Worm (Caenorhabditis elegans): ENCODE data around the gene B0281.6.

The B0281.6 gene

DNA sequence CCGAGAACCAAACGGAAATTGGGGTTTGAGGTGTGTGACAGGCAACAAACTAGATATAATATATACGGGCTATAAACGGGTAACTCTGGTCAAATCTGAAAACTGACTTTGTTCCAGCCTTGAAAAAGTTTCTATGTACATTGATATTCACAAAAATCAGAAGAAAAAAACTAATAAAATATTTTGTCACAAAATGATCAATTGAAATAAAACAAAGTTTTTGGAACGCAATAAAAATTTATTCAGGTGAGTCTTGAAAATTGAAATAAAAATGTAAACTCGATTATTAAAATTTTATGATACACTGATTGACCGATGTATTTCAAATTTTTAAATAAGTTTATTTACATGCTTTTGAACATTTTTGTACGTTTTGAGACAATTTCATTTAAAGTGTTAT, at the start of gene B0281.6:
Gene B0281.6 (minus strand): TSS at position 101 of the 400 bp plus-strand sequence.
- TF ChIP-seq aly-2 (tag; optimal IDR thresholded peaks at IDR 0.05): no peak
- no peak for TF ChIP-seq ztf-11 (tag; optimal IDR thresholded peaks at IDR 0.05)
- TF ChIP-seq zag-1 (tag; optimal IDR thresholded peaks at IDR 0.05): no peak
- no peak for TF ChIP-seq skn-1 (tag; optimal IDR thresholded peaks at IDR 0.05)
- TF ChIP-seq mdl-1 (tag; optimal IDR thresholded peaks at IDR 0.05): no peak

DNA sequence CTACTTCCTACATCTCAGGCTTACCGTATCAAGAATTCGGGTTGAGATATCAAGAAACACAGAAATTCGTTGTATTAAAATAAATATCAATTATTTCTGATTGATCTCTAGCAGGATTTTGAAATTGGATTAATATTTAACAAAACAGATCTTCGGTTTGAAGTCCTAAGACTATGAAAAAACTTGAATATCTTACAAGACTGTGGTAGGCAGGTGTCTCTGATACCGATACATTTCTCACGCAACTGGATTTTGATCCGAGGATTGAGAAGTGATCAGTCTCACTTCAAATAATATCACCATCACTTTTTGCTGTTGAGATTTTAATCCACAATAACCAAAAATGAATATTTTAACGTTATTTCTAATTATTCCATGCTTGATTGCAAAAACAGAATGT, 44.4 kb upstream of the B0281.6 start, which contains the start of gene F43C11.4:
Gene F43C11.4 (plus strand): TSS at position 301 of the 400 bp plus-strand sequence.
- no peak for TF ChIP-seq lin-39 (tag; optimal IDR thresholded peaks at IDR 0.05)
- TF ChIP-seq egl-27 (tag; optimal IDR thresholded peaks at IDR 0.05): no peak
- TF ChIP-seq elt-2 (tag; optimal IDR thresholded peaks at IDR 0.05): no peak
- no peak for TF ChIP-seq nhr-67 (tag; optimal IDR thresholded peaks at IDR 0.05)

DNA sequence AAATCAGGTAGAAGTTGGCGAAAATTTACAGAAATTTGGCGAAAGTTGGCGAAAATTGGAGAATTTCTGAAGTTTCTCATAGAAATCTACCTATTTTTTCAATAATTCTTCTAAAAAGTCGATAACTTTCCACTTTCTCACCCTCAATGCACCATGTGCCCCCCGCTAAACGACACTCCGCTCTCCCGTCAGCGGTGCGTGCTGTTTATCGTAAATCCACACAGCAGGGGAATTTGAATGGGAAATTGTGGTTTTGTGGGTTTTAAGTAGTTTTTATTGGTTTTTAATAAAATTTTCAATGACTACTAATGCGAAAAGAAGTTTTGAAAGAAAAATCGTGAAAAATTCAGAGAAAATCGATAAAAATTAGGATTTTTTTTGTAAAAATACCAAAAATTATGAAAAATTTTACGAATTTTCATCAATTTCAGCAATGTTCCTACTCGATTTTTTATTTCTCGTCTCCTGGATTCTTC, 39.8 kb upstream of the B0281.6 start, which contains the start of gene F43C11.6:
Gene F43C11.6 (plus strand): TSS at position 426 of the 476 bp plus-strand sequence.
- no peak for TF ChIP-seq ceh-9 (tag; optimal IDR thresholded peaks at IDR 0.05)
- peak; percentile 51 for TF ChIP-seq nfya-1 (tag; optimal IDR thresholded peaks at IDR 0.05; ENCODE audit: insufficient read depth)
- peak; percentile 21 for TF ChIP-seq elt-2 (tag; optimal IDR thresholded peaks at IDR 0.05)
- TF ChIP-seq lin-15B (tag; optimal IDR thresholded peaks at IDR 0.05): peak; percentile 63
- peak; percentile 9 for TF ChIP-seq nhr-23 (tag; optimal IDR thresholded peaks at IDR 0.05)
- TF ChIP-seq sea-2 (GFP tag; optimal IDR thresholded peaks at IDR 0.05): no peak
- TF ChIP-seq egl-5 (tag; optimal IDR thresholded peaks at IDR 0.05): peak; percentile 21
- no peak for TF ChIP-seq lsy-12 (tag; optimal IDR thresholded peaks at IDR 0.05)
- TF ChIP-seq hmg-11 (tag; optimal IDR thresholded peaks at IDR 0.05): no peak
- peak; percentile 87 for TF ChIP-seq R02D3.7 (tag; optimal IDR thresholded peaks at IDR 0.05)
- no peak for TF ChIP-seq unc-62 (GFP tag; optimal IDR thresholded peaks at IDR 0.05)
- no peak for TF ChIP-seq ZK546.5 (tag; optimal IDR thresholded peaks at IDR 0.05)
- TF ChIP-seq lin-39 (tag; optimal IDR thresholded peaks at IDR 0.05): peak; percentile 37
- peak; percentile 59 for TF ChIP-seq pha-4 (tag; optimal IDR thresholded peaks at IDR 0.05)
- no peak for TF ChIP-seq fkh-2 (tag; optimal IDR thresholded peaks at IDR 0.05)
- no peak for TF ChIP-seq eor-1 (tag; optimal IDR thresholded peaks at IDR 0.05)
- TF ChIP-seq ceh-16 (tag; optimal IDR thresholded peaks at IDR 0.05): no peak
- no peak for TF ChIP-seq mdl-1 (tag; optimal IDR thresholded peaks at IDR 0.05)
- no peak for TF ChIP-seq mml-1 (tag; optimal IDR thresholded peaks at IDR 0.05)
- TF ChIP-seq ztf-4 (tag; optimal IDR thresholded peaks at IDR 0.05): no peak
- TF ChIP-seq ztf-11 (tag; optimal IDR thresholded peaks at IDR 0.05): no peak
- TF ChIP-seq nhr-43 (tag; optimal IDR thresholded peaks at IDR 0.05; ENCODE audit: poor library complexity, severe bottlenecking): no peak
- TF ChIP-seq unc-39 (tag; optimal IDR thresholded peaks at IDR 0.05): no peak
- TF ChIP-seq jun-1 (tag; optimal IDR thresholded peaks at IDR 0.05): no peak

DNA sequence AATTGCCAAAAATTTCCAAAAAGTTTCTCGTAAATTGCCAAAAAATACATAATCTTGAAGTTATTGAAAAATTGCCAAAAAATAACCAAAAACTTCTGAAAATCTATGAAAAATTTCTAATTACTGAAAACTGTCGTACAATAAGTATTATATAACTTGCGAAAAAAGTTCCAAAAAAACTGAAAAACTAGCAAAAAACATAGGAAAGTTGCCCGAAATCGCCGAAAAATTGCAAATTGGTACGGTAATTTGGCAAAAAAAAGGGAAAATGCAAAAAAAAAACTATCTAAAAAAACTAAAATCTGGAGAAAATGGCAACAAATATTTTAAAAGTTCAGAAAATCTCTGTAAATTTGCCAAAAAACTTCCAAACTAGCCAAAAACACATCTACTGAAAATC, 39.3 kb upstream of the B0281.6 start, which contains the start of gene enri-1:
Gene enri-1 (minus strand): TSS at position 101 of the 400 bp plus-strand sequence.
- TF ChIP-seq zag-1 (tag; optimal IDR thresholded peaks at IDR 0.05) (no peak), fos-1 (tag; optimal IDR thresholded peaks at IDR 0.05) (no peak), daf-12 (tag; optimal IDR thresholded peaks at IDR 0.05) (no peak), tbx-2 (tag; optimal IDR thresholded peaks at IDR 0.05) (no peak), ztf-4 (tag; optimal IDR thresholded peaks at IDR 0.05) (no peak), skn-1 (tag; optimal IDR thresholded peaks at IDR 0.05) (no peak)

DNA sequence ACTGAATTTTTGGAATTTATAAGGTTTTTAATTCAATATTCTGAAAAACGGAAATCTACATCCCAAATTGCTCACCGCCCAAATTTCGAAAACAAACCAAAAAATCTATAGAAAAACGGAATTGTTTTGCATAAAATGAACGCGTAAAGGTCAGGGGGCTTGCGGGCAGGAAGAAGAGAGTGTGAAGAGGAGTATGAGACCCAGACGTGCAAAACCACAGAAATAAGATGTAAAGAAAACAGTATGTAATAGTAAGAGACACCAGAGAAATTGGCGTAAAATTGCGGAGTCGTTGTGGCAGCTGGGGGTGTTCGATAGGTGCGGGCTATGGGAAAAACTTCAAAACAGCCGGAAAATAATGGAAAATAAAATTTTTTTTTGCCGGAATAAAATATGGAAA, 38.7 kb upstream of the B0281.6 start:
- no peak for TF ChIP-seq egl-27 (tag; optimal IDR thresholded peaks at IDR 0.05)
- peak; percentile 14 for TF ChIP-seq nfya-1 (tag; optimal IDR thresholded peaks at IDR 0.05; ENCODE audit: insufficient read depth)
- TF ChIP-seq ceh-82 (tag; optimal IDR thresholded peaks at IDR 0.05): no peak
- TF ChIP-seq eor-1 (tag; optimal IDR thresholded peaks at IDR 0.05): no peak
- TF ChIP-seq ceh-16 (tag; optimal IDR thresholded peaks at IDR 0.05): peak; percentile 16
- peak; percentile 5 for TF ChIP-seq elt-2 (tag; optimal IDR thresholded peaks at IDR 0.05)
- no peak for TF ChIP-seq zag-1 (tag; optimal IDR thresholded peaks at IDR 0.05)
- TF ChIP-seq hmg-11 (tag; optimal IDR thresholded peaks at IDR 0.05): peak; percentile 42
- TF ChIP-seq fos-1 (tag; optimal IDR thresholded peaks at IDR 0.05): no peak
- TF ChIP-seq nhr-67 (tag; optimal IDR thresholded peaks at IDR 0.05): no peak
- TF ChIP-seq mml-1 (tag; optimal IDR thresholded peaks at IDR 0.05): no peak

Measured in whole organism, L3 larva.